Fruit fly (Drosophila melanogaster): ENCODE measurements around the gene t-cup.

Gene t-cup

dm6 chr2L:12507338-12508053 is 10.4 kb upstream of the t-cup start, which contains the start of gene CG43051 (continued):
- TF ChIP-seq CG31388 (GFP tag; optimal IDR thresholded peaks at IDR 0.05) (no peak), CG3407 (GFP tag; optimal IDR thresholded peaks at IDR 0.05) (no peak), Dref (GFP tag; IDR thresholded peaks at IDR 0.05) (no peak), eyg (GFP tag; optimal IDR thresholded peaks at IDR 0.05) (no peak), sc (optimal IDR thresholded peaks at IDR 0.05) (no peak), sc (GFP tag; optimal IDR thresholded peaks at IDR 0.05) (no peak), CG30431 (GFP tag; optimal IDR thresholded peaks at IDR 0.05) (no peak), croc (GFP tag; conservative IDR thresholded peaks at IDR 0.05) (no peak), CG8359 (GFP tag; optimal IDR thresholded peaks at IDR 0.05; ENCODE audit: borderline replicate concordance) (no peak), H2.0 (GFP tag; IDR thresholded peaks at IDR 0.05) (no peak), vvl (GFP tag; IDR thresholded peaks at IDR 0.05) (peak; percentile 63; the same call in 1 of the 2 replicates), chinmo (GFP tag; IDR thresholded peaks at IDR 0.05; ENCODE audit: partially characterized antibody) (peak; percentile 83; the same call in 3 of the 4 replicates), CG4730 (GFP tag; IDR thresholded peaks at IDR 0.05) (no peak), unc-4 (GFP tag; IDR thresholded peaks at IDR 0.05; ENCODE audit: partially characterized antibody) (no peak), ttk (GFP tag; IDR thresholded peaks at IDR 0.05) (0 out of 2 replicates have a peak, but pooled peaks have one; percentile 5), cg (GFP tag; optimal IDR thresholded peaks at IDR 0.05) (no peak), CG4404 (GFP tag; IDR thresholded peaks at IDR 0.05) (no peak), vfl (GFP tag; optimal IDR thresholded peaks at IDR 0.05) (no peak), CG33213 (GFP tag; optimal IDR thresholded peaks at IDR 0.05) (no peak), lola (GFP tag; optimal IDR thresholded peaks at IDR 0.05) (no peak), CG13296 (GFP tag; optimal IDR thresholded peaks at IDR 0.05) (peak; percentile 66), otp (GFP tag; IDR thresholded peaks at IDR 0.05) (0 out of 3 replicates have a peak, but pooled peaks have one; percentile 32), CG4328 (GFP tag; optimal IDR thresholded peaks at IDR 0.05) (no peak), Oaz (GFP tag; IDR thresholded peaks at IDR 0.05) (no peak), CG10979 (tag; optimal IDR thresholded peaks at IDR 0.05) (no peak), ranshi (GFP tag; IDR thresholded peaks at IDR 0.05) (peak; percentile 14; the same call in 1 of the 2 replicates), Opbp (GFP tag; IDR thresholded peaks at IDR 0.05; ENCODE audit: partially characterized antibody) (no peak), crol (GFP tag; IDR thresholded peaks at IDR 0.05) (no peak), CkIIα-i1 (GFP tag; IDR thresholded peaks at IDR 0.05) (no peak), CG34376 (GFP tag; optimal IDR thresholded peaks at IDR 0.05) (peak; percentile 67), sisA (GFP tag; IDR thresholded peaks at IDR 0.05) (no peak), BEAF-32 (GFP tag; optimal IDR thresholded peaks at IDR 0.05) (no peak), CG7839 (tag; optimal IDR thresholded peaks at IDR 0.05) (no peak), CG11695 (GFP tag; IDR thresholded peaks at IDR 0.05) (peak; percentile 34; the same call in 2 of the 3 replicates), so (GFP tag; IDR thresholded peaks at IDR 0.05) (peak; percentile 68; the same call in 1 of the 3 replicates), Hsf (GFP tag; optimal IDR thresholded peaks at IDR 0.05) (no peak), Jarid2 (GFP tag; optimal IDR thresholded peaks at IDR 0.05) (peak; percentile 82), sima (GFP tag; optimal IDR thresholded peaks at IDR 0.05) (no peak), zf30C (GFP tag; optimal IDR thresholded peaks at IDR 0.05) (no peak), rib (GFP tag; IDR thresholded peaks at IDR 0.05) (0 out of 2 replicates have a peak, but pooled peaks have one; percentile 24), NK7.1 (GFP tag; optimal IDR thresholded peaks at IDR 0.05) (no peak), Hand (GFP tag; optimal IDR thresholded peaks at IDR 0.05) (no peak), CG11093 (GFP tag; IDR thresholded peaks at IDR 0.05) (no peak), cas (GFP tag; IDR thresholded peaks at IDR 0.05) (no peak), Dip2 (GFP tag; IDR thresholded peaks at IDR 0.05) (no peak), tap (tag; optimal IDR thresholded peaks at IDR 0.05) (no peak), dpn (GFP tag; optimal IDR thresholded peaks at IDR 0.05) (no peak), CG7928 (GFP tag; optimal IDR thresholded peaks at IDR 0.05) (no peak), CG13624 (GFP tag; optimal IDR thresholded peaks at IDR 0.05) (no peak), CG15269 (tag; optimal IDR thresholded peaks at IDR 0.05) (no peak)
